Worm (Caenorhabditis elegans) whole organism, L2 larva: ENCODE data around the gene math-13.

Experiments
- F13H6.1 ChIP-seq: sonication (generic microtip); optimal IDR thresholded peaks from 2 replicates; lab custom pipeline; 2016; ENCODE audit warnings: missing genetic modification characterization, missing compliant biosample characterization
- ZK546.5 ChIP-seq: sonication (generic microtip); optimal IDR thresholded peaks from 2 replicates; lab custom pipeline; 2017; ENCODE audit warnings: missing biosample characterization, missing genetic modification characterization
- fos-1 ChIP-seq: fragments of 150-350 bp; optimal IDR thresholded peaks from 2 replicates; lab custom pipeline; 2014; ENCODE audit warnings: missing biosample characterization, missing genetic modification characterization
- mbf-1 ChIP-seq: sonication (generic microtip); optimal IDR thresholded peaks from 2 replicates; lab custom pipeline; 2017; ENCODE audit warnings: missing biosample characterization, missing genetic modification characterization
- nhr-77 ChIP-seq: fragments of 150-350 bp; optimal IDR thresholded peaks from 2 replicates; lab custom pipeline; 2014; ENCODE audit warnings: missing biosample characterization, missing genetic modification characterization
- skn-1 ChIP-seq: sonication (generic microtip); optimal IDR thresholded peaks from 2 replicates; lab custom pipeline; 2017; ENCODE audit warnings: missing biosample characterization, missing genetic modification characterization
- sma-9 ChIP-seq, 2 experiments: fragments of 150-350 bp in 1 of 2; sonication (generic microtip) in 1 of 2; optimal IDR thresholded peaks; 2 replicates each; lab custom pipeline; 2014 to 2016; ENCODE audit warnings: missing genetic modification characterization in 2 of 2, mild to moderate bottlenecking in 1 of 2, missing biosample characterization in 1 of 2, missing compliant biosample characterization in 1 of 2, missing genetic modification reagents in 1 of 2, moderate library complexity in 1 of 2
- zag-1 ChIP-seq: fragments of 150-350 bp; optimal IDR thresholded peaks from 2 replicates; lab custom pipeline; 2014; ENCODE audit warnings: missing biosample characterization, missing genetic modification characterization

DNA sequence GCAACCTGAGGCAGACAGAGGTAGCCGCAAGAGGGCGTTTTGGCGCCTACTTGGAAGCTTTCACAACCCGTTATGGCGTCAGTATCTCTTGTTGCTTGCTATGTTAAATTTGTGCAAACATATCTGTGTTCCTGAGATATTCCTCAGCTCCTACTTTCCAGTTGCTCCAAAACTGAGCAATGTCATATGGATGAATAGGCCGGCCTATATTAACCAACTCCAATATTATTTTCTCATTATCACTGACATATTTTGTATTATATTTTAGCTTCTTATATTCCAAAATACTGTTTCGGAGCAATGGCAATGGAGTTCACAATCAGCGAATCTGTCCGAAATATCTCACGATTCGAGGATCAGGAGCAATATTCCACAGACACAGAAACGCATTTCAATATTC, at the start of gene math-13:
- no peak for TF ChIP-seq fos-1
- no peak for TF ChIP-seq sma-9 (GFP tag; optimal IDR thresholded peaks at IDR 0.05; lab: Kevin White, UChicago)
- TF ChIP-seq sma-9 (tag; optimal IDR thresholded peaks at IDR 0.05; lab: Kevin White, UChicago) = no peak
- no peak for TF ChIP-seq skn-1
- no peak for TF ChIP-seq F13H6.1 (tag; lab: Kevin White, UChicago)
- TF ChIP-seq nhr-77 = no peak
- no peak for TF ChIP-seq mbf-1
- TF ChIP-seq ZK546.5 (tag; lab: Kevin White, UChicago) = no peak
- no peak for TF ChIP-seq zag-1 (tag; lab: Kevin White, UChicago)
